Worm (Caenorhabditis elegans) whole organism, dauer: ENCODE data around the gene eel-1.
"Not testable (repeated sequence)": the region's sequence is repeated elsewhere in the genome, so short reads cannot be mapped to it uniquely, and the experiment has no call there.

Experiments
- unc-62 ChIP-seq: sonication (generic microtip); optimal IDR thresholded peaks from 2 replicates; lab custom pipeline; 2017; ENCODE audit warnings: missing biosample characterization, missing genetic modification reagents, missing genetic modification characterization

Gene eel-1

DNA sequence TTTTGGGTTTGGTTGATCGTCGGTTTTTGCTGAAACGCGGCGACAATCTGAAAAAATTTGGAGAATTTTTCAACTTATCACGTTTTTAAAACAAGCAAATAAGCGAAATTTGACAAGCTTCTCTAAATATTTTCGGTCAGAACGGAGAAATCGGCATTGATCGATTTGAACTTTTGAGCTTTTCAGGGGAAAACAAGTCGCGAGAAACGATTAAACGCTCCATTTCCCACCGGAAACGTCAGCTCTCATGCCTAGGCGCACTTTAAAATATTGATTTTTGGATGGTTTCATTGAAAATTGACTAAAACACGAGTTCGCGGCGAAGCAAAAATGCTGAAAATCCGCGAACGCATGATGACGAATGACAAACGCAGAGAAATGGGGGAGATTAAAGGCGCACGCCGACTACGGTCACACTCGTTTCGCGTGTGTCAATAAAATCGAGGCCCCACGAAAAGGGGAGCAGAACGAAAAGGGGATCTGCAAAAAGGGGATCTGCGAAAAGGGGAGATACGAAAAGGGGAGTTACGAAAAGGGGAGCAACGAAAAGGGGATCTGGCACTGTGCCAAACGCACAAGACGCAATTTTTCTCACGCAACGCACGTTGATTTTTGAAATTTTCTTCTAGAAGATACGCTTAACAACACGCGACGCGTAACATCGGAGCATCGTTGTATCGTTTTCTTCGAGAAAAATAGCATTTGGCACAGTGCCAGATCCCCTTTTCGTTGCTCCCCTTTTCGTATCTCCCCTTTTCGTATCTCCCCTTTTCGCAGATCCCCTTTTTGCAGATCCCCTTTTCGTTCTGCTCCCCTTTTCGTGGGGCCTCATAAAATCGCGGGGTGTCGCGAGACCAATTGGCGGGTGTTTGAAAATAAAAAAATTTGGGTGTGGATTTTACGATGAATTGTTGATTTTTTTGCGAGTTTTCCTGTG, at the start of gene eel-1:
Gene eel-1, minus strand, starts transcription at position 51 of the 937 bp plus-strand sequence.
- not testable (repeated sequence) for TF ChIP-seq unc-62 (GFP tag; lab: Kevin White, UChicago)

DNA sequence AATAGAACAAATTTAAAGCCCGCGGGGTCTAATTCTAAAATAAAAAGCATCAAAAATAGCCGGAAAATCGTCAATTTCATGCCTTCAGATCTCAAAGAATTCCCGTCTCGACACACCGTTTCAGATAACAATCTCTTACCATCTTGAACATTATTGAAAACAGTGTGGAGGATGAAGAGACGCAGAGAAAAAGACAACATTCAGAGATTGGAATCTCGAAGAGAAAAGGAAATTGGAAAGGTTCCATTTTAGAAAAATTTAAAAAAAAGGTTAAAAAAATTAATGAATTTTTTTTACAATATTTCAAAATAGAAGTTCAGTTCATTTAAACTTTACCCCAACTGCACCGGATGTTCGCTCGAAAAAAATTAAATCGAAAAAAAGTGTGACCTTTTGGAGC, 47.1 kb upstream of the eel-1 start:
- no peak for TF ChIP-seq unc-62 (GFP tag; lab: Kevin White, UChicago)

DNA sequence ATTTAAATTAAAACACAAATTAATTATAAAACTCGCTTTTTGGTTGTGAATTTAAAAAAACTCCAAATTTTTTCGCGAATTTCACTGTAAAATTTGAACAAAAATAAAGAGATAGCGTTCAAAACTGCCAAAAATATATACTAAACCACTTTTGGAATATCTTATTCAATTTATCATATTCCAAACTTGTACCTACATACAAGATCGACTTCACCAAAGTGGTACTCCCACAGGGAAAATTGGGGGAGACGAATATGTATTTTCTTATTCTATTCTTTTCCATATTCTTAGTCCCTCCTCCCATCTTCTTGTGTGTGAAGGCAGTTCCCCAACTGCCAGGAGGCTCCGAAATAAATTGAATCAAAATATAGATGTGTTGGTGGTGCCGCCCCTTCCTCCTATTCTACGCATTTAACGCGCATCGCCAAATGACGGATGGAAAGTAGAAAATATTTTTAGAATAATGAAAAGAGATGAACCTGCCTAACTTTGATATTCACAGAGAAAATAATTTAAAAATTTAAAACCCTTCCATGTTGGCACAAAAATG, 46.2 kb upstream of the eel-1 start:
- TF ChIP-seq unc-62 (GFP tag; lab: Kevin White, UChicago): no peak

DNA sequence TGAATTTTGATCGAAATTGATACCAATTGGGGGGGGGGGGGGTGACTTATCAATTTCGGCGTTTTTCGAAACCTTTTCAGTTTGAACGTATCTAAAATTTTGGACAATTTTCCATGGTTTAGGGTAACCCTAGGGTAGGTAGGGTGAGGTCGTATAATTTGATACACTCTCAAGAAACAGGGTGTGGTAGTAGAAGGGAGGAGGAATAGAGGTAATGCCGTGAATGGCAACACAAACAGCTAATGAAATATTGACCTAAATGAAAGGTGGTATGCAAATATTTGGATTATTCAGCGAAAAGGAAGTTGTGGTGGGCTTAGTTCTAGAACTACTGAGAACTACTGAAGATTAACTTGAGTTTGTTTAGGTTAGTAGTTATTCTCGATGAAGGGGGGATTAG, 43.1 kb upstream of the eel-1 start:
- TF ChIP-seq unc-62 (GFP tag; lab: Kevin White, UChicago): no peak

DNA sequence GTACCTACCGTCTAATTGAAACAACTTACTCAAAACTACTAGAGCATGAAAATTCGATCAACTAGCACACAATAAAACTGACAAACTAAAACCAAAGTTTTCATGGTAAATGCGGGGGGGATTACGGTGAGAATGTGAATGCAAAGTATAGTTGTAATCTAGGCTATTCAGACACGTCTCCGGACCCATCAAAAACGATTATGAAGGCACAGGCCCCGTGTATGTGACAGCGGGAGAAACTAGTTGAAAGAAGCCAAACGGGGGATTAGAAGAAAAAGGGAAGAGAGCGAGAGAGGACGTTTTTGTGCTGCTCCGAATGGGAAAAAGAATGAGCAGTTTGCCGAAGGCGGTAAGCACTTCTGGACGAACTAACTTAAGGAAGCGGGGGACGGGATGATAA, 41.2 kb upstream of the eel-1 start:
- no peak for TF ChIP-seq unc-62 (GFP tag; lab: Kevin White, UChicago)

DNA sequence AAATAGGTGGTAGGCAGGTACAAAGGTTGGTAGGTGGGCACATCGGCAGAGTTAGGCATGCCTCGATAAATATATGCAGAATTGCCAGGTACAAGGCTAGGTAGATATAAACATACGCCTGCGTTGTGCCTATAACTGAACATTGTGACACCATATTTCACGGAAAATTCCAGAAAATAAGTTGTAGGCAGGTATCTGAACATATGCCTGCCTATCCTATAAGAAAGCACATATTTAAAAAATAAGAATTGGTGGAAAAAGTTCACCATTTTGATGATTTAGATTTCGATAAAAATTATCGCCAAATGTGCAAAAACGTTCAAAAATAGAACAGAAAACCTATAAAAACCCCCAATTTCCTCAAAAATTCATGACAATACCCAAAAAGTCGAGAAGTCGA, 39.7 kb upstream of the eel-1 start:
- no peak for TF ChIP-seq unc-62 (GFP tag; lab: Kevin White, UChicago)

DNA sequence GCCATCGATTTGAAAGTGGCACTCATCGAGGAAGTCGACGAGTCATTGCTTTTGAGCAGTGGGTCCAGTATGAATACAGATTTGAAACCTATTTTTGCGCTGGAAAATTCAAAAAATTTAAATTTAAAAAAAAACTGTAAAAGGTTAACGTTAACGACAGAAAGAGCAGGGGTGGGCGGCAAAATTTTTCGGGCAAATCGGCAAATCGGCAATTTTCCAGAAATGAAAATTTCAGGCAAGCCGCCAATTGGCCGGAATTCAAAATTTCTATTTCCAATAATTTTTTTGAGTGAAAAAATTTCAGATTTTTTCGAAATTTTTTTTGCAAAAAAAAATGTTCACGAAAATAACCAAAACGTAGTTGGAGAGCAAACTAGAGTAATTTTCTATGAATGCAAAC, 36.9 kb upstream of the eel-1 start, which contains the start of gene Y67D8C.9:
Gene Y67D8C.9, minus strand, starts transcription at position 101 of the 400 bp plus-strand sequence.
- no peak for TF ChIP-seq unc-62 (GFP tag; lab: Kevin White, UChicago)

DNA sequence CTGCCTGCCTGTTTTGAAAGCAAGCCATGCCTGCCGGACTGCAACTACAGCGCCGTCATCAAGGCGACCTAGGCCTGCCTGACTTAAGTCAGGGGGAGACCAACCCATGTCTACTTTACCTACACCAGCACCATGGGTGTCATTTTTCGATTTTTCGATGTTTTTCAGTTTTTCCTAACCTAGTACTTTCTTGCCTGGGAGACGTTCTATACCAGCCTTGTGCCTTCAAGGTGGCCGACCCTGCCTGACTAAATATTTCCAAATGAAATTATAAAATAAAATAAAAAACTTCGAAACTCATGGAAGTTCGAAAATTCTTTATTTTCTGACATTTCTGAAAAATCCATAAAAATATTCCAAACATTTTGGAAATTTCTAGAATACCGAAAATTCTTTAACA, 26.9 kb upstream of the eel-1 start:
- no peak for TF ChIP-seq unc-62 (GFP tag; lab: Kevin White, UChicago)

DNA sequence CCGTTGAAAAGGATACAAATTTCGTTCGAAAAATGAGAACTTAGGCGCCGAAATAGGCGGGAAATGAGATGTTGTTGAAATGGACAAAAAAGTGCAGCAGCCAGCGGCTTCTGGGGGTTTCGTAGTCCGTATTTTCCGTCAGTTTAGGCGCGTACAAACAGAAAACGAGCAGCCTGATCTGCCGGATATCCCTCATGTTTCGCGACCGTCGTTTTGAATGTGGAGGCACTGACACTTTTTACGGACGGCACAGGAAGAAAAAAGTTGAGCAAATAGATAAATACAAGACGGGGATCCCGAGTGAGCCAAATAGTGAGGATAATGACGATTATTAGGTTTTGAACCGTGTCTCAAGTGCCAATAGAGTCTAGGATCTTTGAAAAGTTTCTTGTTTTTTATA, 26.3 kb upstream of the eel-1 start, which contains the start of gene Y67D8C.22:
Gene Y67D8C.22, minus strand, starts transcription at position 101 of the 400 bp plus-strand sequence.
- no peak for TF ChIP-seq unc-62 (GFP tag; lab: Kevin White, UChicago)

DNA sequence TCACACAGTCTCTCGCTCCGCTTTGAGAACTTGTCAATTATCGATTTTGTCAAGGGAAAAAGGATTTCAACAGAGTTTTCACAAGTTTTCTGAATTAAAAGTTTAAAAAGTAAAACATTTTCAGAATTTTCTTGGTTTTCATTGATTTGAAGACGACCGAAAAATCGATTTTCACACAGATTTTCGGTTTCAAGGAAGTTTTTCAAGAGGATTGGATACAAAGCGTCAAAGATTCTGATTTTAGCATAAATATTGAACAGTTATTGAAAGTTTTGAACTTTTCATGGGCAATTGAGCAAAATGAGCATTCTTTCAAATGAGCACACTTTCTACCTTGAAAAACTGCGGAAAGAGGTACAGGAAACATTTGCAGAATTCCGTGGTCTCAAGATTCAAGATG, 22.1 kb upstream of the eel-1 start, which contains the start of gene Y67D8C.2:
Gene Y67D8C.2, plus strand, starts transcription at position 301 of the 400 bp plus-strand sequence.
- no peak for TF ChIP-seq unc-62 (GFP tag; lab: Kevin White, UChicago)

DNA sequence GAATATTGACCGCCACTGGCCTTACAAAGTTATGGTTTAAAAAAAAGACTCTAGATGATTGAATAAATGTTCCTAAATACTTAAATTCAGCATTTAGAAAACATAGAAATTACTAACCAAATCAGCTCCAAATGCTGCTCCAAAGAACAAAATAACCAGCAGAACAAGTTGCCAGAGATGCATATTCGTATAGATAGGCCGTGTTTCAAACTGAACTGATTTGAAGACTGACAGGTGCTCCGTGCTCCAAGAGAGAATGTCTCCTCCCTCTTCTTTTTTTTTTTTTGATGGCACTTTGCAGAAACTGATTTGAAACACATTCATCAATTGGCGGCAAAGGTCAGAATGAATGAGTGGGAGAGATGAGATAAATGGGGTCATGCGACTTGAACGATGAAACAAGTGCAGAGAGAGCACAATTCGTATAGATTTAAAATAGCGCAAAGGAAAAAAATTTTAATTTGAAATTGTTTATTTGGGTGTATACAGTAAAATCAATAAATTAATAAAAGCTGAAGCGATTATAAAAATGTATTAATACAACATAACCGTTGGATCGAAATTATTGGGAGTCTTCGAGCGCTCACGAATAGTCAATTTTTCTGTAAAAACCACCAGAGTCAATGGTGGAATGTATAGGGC, 19.8 kb upstream of the eel-1 start, which contains the start of gene cpg-9:
Gene cpg-9, minus strand, starts transcription at position 592 of the 642 bp plus-strand sequence.
- TF ChIP-seq unc-62 (GFP tag; lab: Kevin White, UChicago): no peak

DNA sequence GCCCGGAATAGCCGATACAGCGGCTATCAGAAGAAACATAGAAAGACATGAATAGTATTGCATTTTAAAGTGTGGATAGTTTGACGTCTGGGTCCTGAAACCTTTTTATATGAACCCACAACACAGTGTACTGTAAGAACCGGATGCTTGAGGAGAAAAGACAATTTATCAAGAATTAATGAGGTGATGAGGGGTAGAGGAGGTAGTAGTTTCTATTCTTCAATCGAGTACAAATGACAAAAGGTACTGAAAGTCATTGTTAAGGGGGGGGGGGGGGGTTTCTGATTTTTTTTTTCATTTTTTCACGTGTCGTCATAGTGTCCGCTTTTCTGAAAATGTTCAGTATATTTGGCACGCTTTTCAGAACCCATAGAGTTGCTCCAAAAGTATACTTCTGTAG, 16.9 kb upstream of the eel-1 start, which contains the start of gene Y67D8C.7:
Gene Y67D8C.7, minus strand, starts transcription at position 101 of the 400 bp plus-strand sequence.
- TF ChIP-seq unc-62 (GFP tag; lab: Kevin White, UChicago): no peak

DNA sequence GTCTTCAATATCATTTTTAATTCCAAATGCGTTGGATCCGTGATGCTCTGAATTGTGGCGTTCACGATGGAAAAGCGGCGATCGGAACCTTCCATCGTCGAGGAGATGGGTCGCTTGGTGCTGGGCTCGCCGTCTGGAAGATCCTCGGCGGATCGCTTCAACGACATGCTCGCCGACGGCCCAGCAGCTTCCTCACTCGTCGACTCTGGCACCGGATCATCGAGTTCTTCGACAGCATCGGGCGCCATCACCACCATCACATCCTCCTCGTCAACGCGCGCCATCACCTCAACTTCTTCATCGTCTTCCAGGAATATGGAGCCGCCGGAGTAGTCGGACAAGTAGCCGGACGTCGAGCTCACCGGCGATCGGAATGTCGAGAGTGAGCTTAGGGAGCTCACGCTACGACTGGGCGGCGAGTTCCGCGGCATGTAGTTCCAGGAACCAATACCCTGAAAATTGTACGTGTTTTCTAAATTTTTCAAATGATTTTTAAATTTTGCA, 13.1 kb upstream of the eel-1 start, which contains the start of gene Y67D8C.6:
Gene Y67D8C.6, minus strand, starts transcription at position 454 of the 504 bp plus-strand sequence.
- TF ChIP-seq unc-62 (GFP tag; lab: Kevin White, UChicago): no peak

DNA sequence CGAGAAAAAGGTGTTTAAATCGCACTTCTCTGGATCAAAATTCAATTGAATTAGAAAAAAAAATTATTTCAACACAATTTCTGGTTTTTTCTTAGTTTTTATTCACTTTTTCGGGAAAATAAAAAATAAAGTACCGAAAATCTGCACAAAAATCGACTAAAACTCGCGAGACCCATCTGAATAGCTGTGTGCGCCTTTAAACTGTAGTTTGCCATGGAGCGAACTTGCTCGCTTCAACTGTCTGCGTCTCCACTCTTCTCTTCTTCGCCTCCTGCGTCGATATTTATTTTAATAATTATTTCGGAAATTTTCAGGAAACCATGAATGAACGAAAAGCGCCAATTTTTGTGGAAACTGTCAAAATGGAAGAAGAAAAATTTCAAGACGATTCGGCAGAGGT, 5.9 kb upstream of the eel-1 start:
- TF ChIP-seq unc-62 (GFP tag; lab: Kevin White, UChicago): no peak

DNA sequence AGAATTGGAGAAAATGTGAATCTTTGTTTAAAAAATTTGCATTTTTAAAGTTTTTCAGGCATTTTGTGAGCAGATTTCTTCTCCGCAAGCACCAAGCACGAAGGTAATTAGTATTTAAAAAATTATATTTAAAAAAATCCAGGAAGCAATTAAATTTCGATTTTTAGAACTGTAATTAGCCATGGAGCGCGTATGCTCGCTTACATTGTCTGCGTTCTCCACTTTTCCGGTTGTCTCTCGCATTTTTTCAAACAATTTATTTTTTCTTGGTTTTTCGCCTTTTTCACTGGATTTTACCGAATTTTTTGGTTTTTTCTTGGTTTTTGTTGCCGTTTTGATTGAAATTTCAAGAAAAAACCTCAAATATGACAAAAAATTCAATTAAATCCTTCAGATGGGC, 5.4 kb upstream of the eel-1 start:
- TF ChIP-seq unc-62 (GFP tag; lab: Kevin White, UChicago): no peak
